Worm (Caenorhabditis elegans): ENCODE measurements around the gene Y97E10AR.2.

Gene Y97E10AR.2

ce11 chrV:7977701-7978461 lies 18.1 kb upstream of the Y97E10AR.2 start, which contains the start of gene let-413 (continued):
- TF ChIP-seq zfp-2 (tag; optimal IDR thresholded peaks at IDR 0.05) (no peak), Y48G9A.11 (GFP tag; IDR thresholded peaks at IDR 0.05) (no peak), mep-1 (tag; optimal IDR thresholded peaks at IDR 0.05) (peak; percentile 20), dmd-6 (GFP tag; IDR thresholded peaks at IDR 0.05) (peak; percentile 28; the same call in 1 of the 2 replicates), hlh-30 (tag; optimal IDR thresholded peaks at IDR 0.05; ENCODE audit: insufficient read depth) (peak; percentile 8), pha-4 (GFP tag; IDR thresholded peaks at IDR 0.05) (0 out of 2 replicates have a peak, but pooled peaks have one; percentile 27), pha-4 (tag; optimal IDR thresholded peaks at IDR 0.05) (no peak), aha-1 (tag) (peak; percentile 90)

DNA sequence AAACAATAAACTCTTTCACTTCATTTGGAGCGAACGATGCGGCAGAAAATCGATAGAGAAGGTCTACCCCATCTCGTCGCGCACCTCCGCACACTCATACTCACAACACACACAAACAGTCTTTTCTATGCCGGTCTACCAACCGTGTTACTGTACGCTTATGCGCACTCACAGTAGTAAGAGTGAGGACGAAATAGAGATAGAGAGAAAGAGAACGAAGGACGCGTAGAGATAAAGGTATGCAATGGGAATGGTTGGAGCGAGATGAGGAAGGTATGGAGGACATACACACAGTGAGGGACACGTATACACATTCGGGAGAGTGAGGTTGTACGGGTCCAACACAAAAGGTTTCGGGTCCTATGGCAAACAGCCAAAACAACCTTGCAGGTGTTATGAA lies 17.2 kb upstream of the Y97E10AR.2 start:
- TF ChIP-seq spr-3 (GFP tag; optimal IDR thresholded peaks at IDR 0.05) = no peak
- TF ChIP-seq lsy-2 (tag; optimal IDR thresholded peaks at IDR 0.05) = peak in 1 of 2 experiments; percentile 54
- peak; percentile 64 for TF ChIP-seq mep-1 (tag; optimal IDR thresholded peaks at IDR 0.05)
- TF ChIP-seq tra-1 (GFP tag; IDR thresholded peaks at IDR 0.05) = no peak
- TF ChIP-seq ZK546.5 (tag; optimal IDR thresholded peaks at IDR 0.05) = no peak
- TF ChIP-seq nhr-25 (tag; optimal IDR thresholded peaks at IDR 0.05; ENCODE audit: borderline replicate concordance, insufficient read depth) = peak; percentile 85
- peak; percentile 72 for TF ChIP-seq mxl-3 (GFP tag; optimal IDR thresholded peaks at IDR 0.05)
- peak; percentile 52 for TF ChIP-seq hlh-11 (tag; optimal IDR thresholded peaks at IDR 0.05)
- TF ChIP-seq pha-4 (GFP tag; IDR thresholded peaks at IDR 0.05) = no peak
- TF ChIP-seq pha-4 (tag; optimal IDR thresholded peaks at IDR 0.05) = peak; percentile 0
- peak; percentile 52 for TF ChIP-seq mes-2 (tag; optimal IDR thresholded peaks at IDR 0.05; ENCODE audit: poor library complexity, severe bottlenecking)
- TF ChIP-seq nhr-11 (tag; optimal IDR thresholded peaks at IDR 0.05) = no peak
- TF ChIP-seq hmg-1.1 (GFP tag; IDR thresholded peaks at IDR 0.05) = peak; percentile 52; the same call in 1 of the 2 replicates
- no peak for TF ChIP-seq unc-39 (tag; optimal IDR thresholded peaks at IDR 0.05)
- no peak for TF ChIP-seq R02D3.7 (tag; optimal IDR thresholded peaks at IDR 0.05)
- TF ChIP-seq rbr-2 (tag; optimal IDR thresholded peaks at IDR 0.05) = peak; percentile 21
- TF ChIP-seq T26A8.4 (GFP tag; IDR thresholded peaks at IDR 0.05) = 0 out of 2 replicates have a peak, but pooled peaks have one; percentile 20
- TF ChIP-seq dve-1 (tag; optimal IDR thresholded peaks at IDR 0.05; ENCODE audit: insufficient read depth) = peak; percentile 78
- TF ChIP-seq zfp-3 (GFP tag; conservative IDR thresholded peaks at IDR 0.05) = no peak
- TF ChIP-seq D1046.2 (GFP tag; IDR thresholded peaks at IDR 0.05) = no peak
- TF ChIP-seq ctbp-1 (GFP tag; IDR thresholded peaks at IDR 0.05) = no peak
- TF ChIP-seq lim-7 (GFP tag; IDR thresholded peaks at IDR 0.05) = no peak
- no peak for TF ChIP-seq gei-8 (GFP tag; optimal IDR thresholded peaks at IDR 0.05)
- TF ChIP-seq snpc-1.2 (GFP tag; IDR thresholded peaks at IDR 0.05) = no peak
- peak; percentile 75 for TF ChIP-seq nhr-28 (tag; optimal IDR thresholded peaks at IDR 0.05)
- TF ChIP-seq nhr-6 (tag; optimal IDR thresholded peaks at IDR 0.05) = peak; percentile 41
- TF ChIP-seq ztf-7 (tag; optimal IDR thresholded peaks at IDR 0.05) = no peak
- TF ChIP-seq set-16 (GFP tag; IDR thresholded peaks at IDR 0.05) = no peak
- TF ChIP-seq fos-1 (tag; optimal IDR thresholded peaks at IDR 0.05) = no peak
- 0 out of 2 replicates have a peak, but pooled peaks have one; percentile 9 for TF ChIP-seq dmd-6 (GFP tag; IDR thresholded peaks at IDR 0.05)
- no peak for TF ChIP-seq zag-1 (tag; optimal IDR thresholded peaks at IDR 0.05)
- TF ChIP-seq daf-16 (GFP tag; optimal IDR thresholded peaks at IDR 0.05) = no peak
- TF ChIP-seq daf-16 (tag; optimal IDR thresholded peaks at IDR 0.05) = peak; percentile 36
- no peak for TF ChIP-seq zfp-2 (tag; optimal IDR thresholded peaks at IDR 0.05)
- TF ChIP-seq egl-43 (GFP tag; IDR thresholded peaks at IDR 0.05) = 0 out of 2 replicates have a peak, but pooled peaks have one; percentile 49
- TF ChIP-seq unc-62 (GFP tag; optimal IDR thresholded peaks at IDR 0.05 in 1 of 2) = peak in 1 of 2 experiments; percentile 81
- no peak for TF ChIP-seq unc-62 (tag; optimal IDR thresholded peaks at IDR 0.05)
- 0 out of 2 replicates have a peak, but pooled peaks have one; percentile 35 for TF ChIP-seq F44E2.7 (GFP tag; IDR thresholded peaks at IDR 0.05)
- no peak for TF ChIP-seq fkh-10 (GFP tag; optimal IDR thresholded peaks at IDR 0.05)
- no peak for TF ChIP-seq aha-1 (tag)
- no peak for TF ChIP-seq nhr-41 (GFP tag; IDR thresholded peaks at IDR 0.05)

Measured in whole organism, L4 larva.